Worm (Caenorhabditis elegans): ENCODE data around the gene fbxa-219.

DNA sequence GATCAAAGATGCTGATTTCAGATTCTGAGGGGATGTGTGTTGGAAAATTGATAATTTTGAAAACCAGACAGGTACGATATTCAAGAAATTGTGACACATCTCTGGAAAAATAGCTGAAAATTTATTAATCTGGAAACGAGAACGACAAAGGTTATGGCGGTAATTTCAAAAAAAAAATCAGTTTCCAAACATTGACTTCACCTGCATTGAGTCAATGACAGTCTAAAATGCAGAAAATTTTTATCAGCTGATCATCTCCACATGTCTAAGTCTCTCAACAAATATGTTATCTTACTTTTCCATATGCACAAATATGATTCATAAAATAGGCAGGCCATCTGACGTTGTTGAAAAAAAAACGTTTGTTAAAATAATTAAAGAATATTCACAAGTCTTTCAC is 19.1 kb upstream of the fbxa-219 start, which contains the start of gene fbxa-48:
- TF ChIP-seq sptf-2 (GFP tag; optimal IDR thresholded peaks at IDR 0.05) (no peak), ztf-25 (GFP tag; IDR thresholded peaks at IDR 0.05) (no peak), lsl-1 (GFP tag; optimal IDR thresholded peaks at IDR 0.05) (no peak)

Measured in whole organism, young adult.